Worm (Caenorhabditis elegans) whole organism, midembryonic: ENCODE measurements around the gene srv-17.

Experiments used
- flt-1 ChIP-seq: fragments of 200-800 bp; sonication (Bioruptor generic); IDR thresholded peaks from 2 replicates; pipeline ENCODE4 v1.3.6; 2022; ENCODE audit warnings: missing genetic modification characterization, missing compliant biosample characterization
- klf-2 ChIP-seq: fragments of 200-800 bp; sonication (Bioruptor generic); conservative IDR thresholded peaks from 2 replicates; pipeline ENCODE4 v1.3.6; 2022; ENCODE audit warnings: missing genetic modification reagents, missing genetic modification characterization, missing compliant biosample characterization
- med-1 ChIP-seq: sonication (generic microtip); optimal IDR thresholded peaks from 2 replicates; lab custom pipeline; 2017; ENCODE audit warnings: missing genetic modification characterization, mild to moderate bottlenecking, missing compliant biosample characterization, antibody characterized with exemption, missing genetic modification reagents; ENCODE audit not compliant: insufficient read depth
- ref-1 ChIP-seq: fragments of 200-800 bp; sonication (Bioruptor generic); conservative IDR thresholded peaks from 2 replicates; pipeline ENCODE4 v1.3.6; 2022; ENCODE audit warnings: missing genetic modification reagents, missing genetic modification characterization, missing compliant biosample characterization
- tab-1 ChIP-seq: fragments of 200-800 bp; sonication (Bioruptor generic); IDR thresholded peaks from 2 replicates; pipeline ENCODE4 v1.3.6; 2022; ENCODE audit warnings: missing genetic modification characterization, missing compliant biosample characterization
- ztf-23 ChIP-seq: fragments of 200-800 bp; sonication (Bioruptor generic); IDR thresholded peaks from 2 replicates; pipeline ENCODE4 v1.3.6; 2022; ENCODE audit warnings: missing genetic modification reagents, missing genetic modification characterization, missing compliant biosample characterization
- ztf-29 ChIP-seq: fragments of 200-800 bp; sonication (Bioruptor generic); IDR thresholded peaks from 2 replicates; pipeline ENCODE4 v1.3.6; 2022; ENCODE audit warnings: missing genetic modification reagents, missing genetic modification characterization, missing compliant biosample characterization

DNA sequence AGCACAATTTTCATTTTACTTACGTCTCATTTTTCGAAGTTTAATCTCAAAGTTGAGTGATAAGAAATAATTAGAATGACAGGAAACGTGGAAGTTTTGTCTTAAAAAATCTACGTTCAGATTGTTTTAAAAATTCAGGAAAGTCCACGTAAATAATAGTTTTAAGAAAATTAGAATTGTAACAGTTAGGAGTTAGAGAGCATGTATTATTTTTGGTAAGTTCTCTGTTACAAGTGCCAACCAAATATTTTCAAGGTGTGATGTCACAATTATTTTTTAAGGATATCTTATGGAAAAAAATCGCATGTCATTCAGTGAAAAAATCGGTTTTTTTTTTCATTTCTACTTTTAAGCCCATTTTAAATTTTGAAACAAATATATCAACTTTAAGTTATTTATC is 14.5 kb upstream of the srv-17 start, which contains the start of gene H04M03.11:
- TF ChIP-seq ztf-23 (no peak), ref-1 (GFP tag; lab: Robert Waterston, UW) (no peak), tab-1 (GFP tag; lab: Robert Waterston, UW) (no peak), flt-1 (GFP tag; lab: Robert Waterston, UW) (no peak), med-1 (no peak), ztf-29 (GFP tag; lab: Robert Waterston, UW) (no peak), klf-2 (no peak)
